Fruit fly (Drosophila melanogaster): Measurements from ENCODE around the gene ed.

Gene ed

DNA sequence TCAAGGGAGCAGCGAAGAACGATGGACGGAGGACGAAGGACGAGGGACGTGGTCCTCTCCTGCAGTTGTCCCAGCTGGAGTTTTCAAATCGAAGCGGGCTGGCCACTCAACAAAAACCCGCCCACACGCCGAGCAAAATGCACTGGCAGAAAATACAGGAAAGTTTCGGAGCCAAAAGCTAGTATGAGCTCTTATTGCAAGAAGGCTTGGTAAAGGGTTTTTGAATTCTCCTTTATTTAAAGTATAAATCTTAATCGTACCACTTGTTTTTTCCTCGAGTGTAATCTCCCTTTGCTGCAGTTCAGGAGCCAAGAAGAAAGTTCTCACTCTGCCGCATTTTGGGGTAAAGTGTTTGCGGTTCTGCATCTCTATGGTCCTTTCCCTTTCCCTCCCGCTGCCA lies 97.7 kb downstream of the ed start (continued):
- TF ChIP-seq chif (GFP tag; optimal IDR thresholded peaks at IDR 0.05) (peak in 1 of 2 experiments; percentile 10), CG32772 (GFP tag; IDR thresholded peaks at IDR 0.05) (0 out of 2 replicates have a peak, but pooled peaks have one; percentile 11), dmrt99B (tag; optimal IDR thresholded peaks at IDR 0.05) (peak; percentile 10), ken (GFP tag; IDR thresholded peaks at IDR 0.05) (0 out of 3 replicates have a peak, but pooled peaks have one; percentile 12), Xrp1 (GFP tag; IDR thresholded peaks at IDR 0.05) (0 out of 2 replicates have a peak, but pooled peaks have one; percentile 19), pan (optimal IDR thresholded peaks at IDR 0.05) (no peak), pan (GFP tag; optimal IDR thresholded peaks at IDR 0.05 in 1 of 2, IDR thresholded peaks at IDR 0.05 in 1 of 2) (peak in 1 of 2 experiments; percentile 29)

- peak; percentile 46 for TF ChIP-seq zen (tag; optimal IDR thresholded peaks at IDR 0.05)
- TF ChIP-seq kni (GFP tag; optimal IDR thresholded peaks at IDR 0.05), result peak; percentile 58
- no peak for TF ChIP-seq hkb (optimal IDR thresholded peaks at IDR 0.05)
- no peak for TF ChIP-seq hkb (GFP tag; IDR thresholded peaks at IDR 0.05)
- TF ChIP-seq CG9932 (GFP tag; IDR thresholded peaks at IDR 0.05), result no peak
- peak; percentile 96 for TF ChIP-seq Hey (tag; optimal IDR thresholded peaks at IDR 0.05)
- peak; percentile 60 for TF ChIP-seq twi (tag; optimal IDR thresholded peaks at IDR 0.05)
- TF ChIP-seq CG11085 (GFP tag; IDR thresholded peaks at IDR 0.05), result no peak
Observed at dm6 chr2L:4132303-4132702, 101.1 kb downstream of the ed start.

- TF ChIP-seq H15 (GFP tag; IDR thresholded peaks at IDR 0.05), result peak; percentile 70; the same call in 1 of the 3 replicates
- no peak for TF ChIP-seq lov (optimal IDR thresholded peaks at IDR 0.05)
- peak; percentile 81 for TF ChIP-seq lov (GFP tag; IDR thresholded peaks at IDR 0.05)
- TF ChIP-seq otp (GFP tag; IDR thresholded peaks at IDR 0.05), result no peak
- TF ChIP-seq tgo (GFP tag; IDR thresholded peaks at IDR 0.05), result no peak
- TF ChIP-seq ara (GFP tag; IDR thresholded peaks at IDR 0.05), result peak; percentile 82
- peak; percentile 40; the same call in 1 of the 2 replicates for TF ChIP-seq sisA (GFP tag; IDR thresholded peaks at IDR 0.05)
- TF ChIP-seq CG31441 (GFP tag; IDR thresholded peaks at IDR 0.05), result peak; percentile 66
- no peak for TF ChIP-seq en (GFP tag; optimal IDR thresholded peaks at IDR 0.05)
- TF ChIP-seq tna (GFP tag; IDR thresholded peaks at IDR 0.05; ENCODE audit: partially characterized antibody), result no peak
- TF ChIP-seq Lpt (GFP tag; optimal IDR thresholded peaks at IDR 0.05), result no peak
- peak; percentile 8 for TF ChIP-seq CG6854 (GFP tag; optimal IDR thresholded peaks at IDR 0.05)
- TF ChIP-seq CG33213 (GFP tag; optimal IDR thresholded peaks at IDR 0.05), result no peak
- TF ChIP-seq CG12299 (tag; optimal IDR thresholded peaks at IDR 0.05), result no peak
- peak; percentile 35 for TF ChIP-seq CG6683 (GFP tag; optimal IDR thresholded peaks at IDR 0.05)
- TF ChIP-seq CG7928 (GFP tag; optimal IDR thresholded peaks at IDR 0.05), result no peak
- no peak for TF ChIP-seq CG15479 (GFP tag; optimal IDR thresholded peaks at IDR 0.05)
- TF ChIP-seq CG17912 (GFP tag; optimal IDR thresholded peaks at IDR 0.05), result no peak
- TF ChIP-seq B-H2 (GFP tag; optimal IDR thresholded peaks at IDR 0.05), result no peak
- peak; percentile 77 for TF ChIP-seq CG2678 (tag; optimal IDR thresholded peaks at IDR 0.05)
- peak; percentile 65; the same call in 2 of the 3 replicates for TF ChIP-seq CG11093 (GFP tag; IDR thresholded peaks at IDR 0.05)
- peak; percentile 28; the same call in 1 of the 2 replicates for TF ChIP-seq lmd (GFP tag; IDR thresholded peaks at IDR 0.05)
- TF ChIP-seq yki (optimal IDR thresholded peaks at IDR 0.05), result no peak
- no peak for TF ChIP-seq CG1647 (GFP tag; optimal IDR thresholded peaks at IDR 0.05)
- no peak for TF ChIP-seq CG9797 (GFP tag; optimal IDR thresholded peaks at IDR 0.05)
- TF ChIP-seq Atf-2 (GFP tag; optimal IDR thresholded peaks at IDR 0.05), result no peak
- peak; percentile 40 for TF ChIP-seq esg (GFP tag; conservative IDR thresholded peaks at IDR 0.05)
- no peak for TF ChIP-seq sima (GFP tag; optimal IDR thresholded peaks at IDR 0.05)
- TF ChIP-seq CG10979 (tag; optimal IDR thresholded peaks at IDR 0.05), result peak; percentile 69
- TF ChIP-seq cas (GFP tag; IDR thresholded peaks at IDR 0.05), result no peak
- peak; percentile 69 for TF ChIP-seq phol (tag; optimal IDR thresholded peaks at IDR 0.05)
- TF ChIP-seq CG15269 (tag; optimal IDR thresholded peaks at IDR 0.05), result peak; percentile 8
- no peak for TF ChIP-seq CG12219 (GFP tag; optimal IDR thresholded peaks at IDR 0.05)
- TF ChIP-seq eve (GFP tag; optimal IDR thresholded peaks at IDR 0.05), result no peak
- TF ChIP-seq CG9215 (GFP tag; IDR thresholded peaks at IDR 0.05), result no peak; the same call in 1 of the 2 replicates
Observed at dm6 chr2L:4133078-4133477, 101.9 kb downstream of the ed start.
